2 fruit fly cellular contexts compared by ENCODE assay signal in the genomic region with DNA sequence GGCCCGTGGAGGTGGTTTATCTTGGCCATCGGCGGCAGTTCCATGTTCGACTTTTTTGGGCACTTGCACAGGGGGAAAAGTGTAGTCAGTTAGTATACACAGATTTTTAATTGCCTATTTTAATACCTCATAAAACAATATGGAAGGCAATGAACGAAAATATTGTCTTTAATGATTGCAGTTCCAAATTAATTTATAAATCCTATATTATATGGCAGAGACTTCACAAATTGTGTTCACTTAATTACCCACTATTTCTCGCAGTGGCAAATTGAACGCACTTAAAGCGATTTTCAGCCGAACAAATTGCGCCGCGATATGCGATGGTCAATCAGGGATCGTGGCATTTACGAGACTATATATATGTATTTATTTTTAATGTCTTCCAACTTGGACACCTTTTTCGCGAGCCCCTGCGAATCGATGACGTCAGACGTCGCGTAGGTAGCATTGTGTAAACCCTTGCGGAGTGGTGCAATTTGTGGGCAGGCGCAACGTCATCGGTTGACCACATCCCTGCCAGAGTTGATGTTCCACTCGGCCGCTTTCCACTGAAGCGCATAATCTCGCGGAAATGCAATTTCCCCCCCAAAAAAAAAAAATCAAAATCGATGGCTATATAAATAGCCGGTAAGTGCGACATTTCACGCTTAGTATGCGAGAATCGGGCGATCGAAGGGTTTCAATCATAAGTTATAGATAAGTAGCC.
A peak's percentile ranks its signal among the peaks of the same experiment; 100 is the strongest.
TF ChIP-seq lines count a peak whose summit lies in the region.

TSS of gene CG13670 (plus strand) at position 659 of the 709 bp plus-strand sequence.

TF ChIP-seq in whole organism, embryonic, 481 proteins besides CTCF, POLR2A, EP300 and RAD21 (continued from another document):
- TF ChIP-seq Ada2b (GFP tag; IDR thresholded peaks at IDR 0.05; lab: Robert Waterston, UW) (0 out of 2 replicates have a peak, but pooled peaks have one; percentile 22), CG8388 (GFP tag; optimal IDR thresholded peaks at IDR 0.05; lab: Kevin White, UChicago) (no peak), sens (GFP tag; lab: Kevin White, UChicago) (peak; percentile 1), NK7.1 (GFP tag; optimal IDR thresholded peaks at IDR 0.05; lab: Kevin White, UChicago) (no peak), Drgx (GFP tag; IDR thresholded peaks at IDR 0.05; lab: Robert Waterston, UW) (peak; percentile 62), NfI (GFP tag; optimal IDR thresholded peaks at IDR 0.05; lab: Kevin White, UChicago) (no peak)

TF ChIP-seq in whole organism, prepupa, 60 proteins besides CTCF, POLR2A, EP300 and RAD21 (continued from another document):
- no peak for TF ChIP-seq Sox15 (GFP tag; optimal IDR thresholded peaks at IDR 0.05; lab: Kevin White, UChicago)
- peak; percentile 12 for TF ChIP-seq CG34406 (GFP tag; optimal IDR thresholded peaks at IDR 0.05; lab: Kevin White, UChicago)
- TF ChIP-seq svp (GFP tag; lab: Kevin White, UChicago): peak; percentile 64
- peak; percentile 13 for TF ChIP-seq Hr39 (GFP tag; optimal IDR thresholded peaks at IDR 0.05; lab: Kevin White, UChicago)
- no peak for TF ChIP-seq fkh (GFP tag; optimal IDR thresholded peaks at IDR 0.05; lab: Kevin White, UChicago)
- peak; percentile 18 for TF ChIP-seq pdm3 (GFP tag; optimal IDR thresholded peaks at IDR 0.05; lab: Kevin White, UChicago)
- peak; percentile 64 for TF ChIP-seq eg (GFP tag; IDR thresholded peaks at IDR 0.05; lab: Robert Waterston, UW)
- no peak for TF ChIP-seq Smox (GFP tag; optimal IDR thresholded peaks at IDR 0.05; lab: Kevin White, UChicago)
- no peak for TF ChIP-seq Met (GFP tag; optimal IDR thresholded peaks at IDR 0.05; lab: Kevin White, UChicago)
- TF ChIP-seq CG9139 (GFP tag; optimal IDR thresholded peaks at IDR 0.05; lab: Kevin White, UChicago): no peak
- TF ChIP-seq Sox14 (GFP tag; optimal IDR thresholded peaks at IDR 0.05; lab: Kevin White, UChicago): no peak
- TF ChIP-seq cyc (GFP tag; optimal IDR thresholded peaks at IDR 0.05; lab: Kevin White, UChicago): peak; percentile 18
- TF ChIP-seq CG16779 (tag; optimal IDR thresholded peaks at IDR 0.05; lab: Kevin White, UChicago): no peak
- no peak for TF ChIP-seq fd59A (GFP tag; optimal IDR thresholded peaks at IDR 0.05; lab: Kevin White, UChicago)
- TF ChIP-seq salr (GFP tag; optimal IDR thresholded peaks at IDR 0.05; lab: Kevin White, UChicago): no peak
- TF ChIP-seq Hr4 (GFP tag; optimal IDR thresholded peaks at IDR 0.05; lab: Kevin White, UChicago): peak; percentile 43
- peak; percentile 56; the same call in 1 of the 3 replicates for TF ChIP-seq CG8119 (GFP tag; IDR thresholded peaks at IDR 0.05; lab: Robert Waterston, UW)
- no peak for TF ChIP-seq dsx (GFP tag; optimal IDR thresholded peaks at IDR 0.05; lab: Kevin White, UChicago; ENCODE audit: poor library complexity, severe bottlenecking)
- TF ChIP-seq Eip93F (GFP tag; optimal IDR thresholded peaks at IDR 0.05; lab: Kevin White, UChicago): no peak
- TF ChIP-seq CG6163 (GFP tag; IDR thresholded peaks at IDR 0.05; lab: Robert Waterston, UW): peak; percentile 62; the same call in 2 of the 3 replicates
- peak; percentile 32 for TF ChIP-seq OdsH (GFP tag; optimal IDR thresholded peaks at IDR 0.05; lab: Kevin White, UChicago)
- TF ChIP-seq CG8319 (GFP tag; optimal IDR thresholded peaks at IDR 0.05; lab: Kevin White, UChicago): no peak
- peak; percentile 68 for TF ChIP-seq Eip78C (GFP tag; lab: Kevin White, UChicago)
- no peak for TF ChIP-seq CG31627 (GFP tag; optimal IDR thresholded peaks at IDR 0.05; lab: Kevin White, UChicago)
- TF ChIP-seq achi (GFP tag; optimal IDR thresholded peaks at IDR 0.05; lab: Kevin White, UChicago): peak; percentile 29
- TF ChIP-seq CG6276 (GFP tag; optimal IDR thresholded peaks at IDR 0.05; lab: Kevin White, UChicago): peak; percentile 46
- no peak for TF ChIP-seq CG11294 (GFP tag; IDR thresholded peaks at IDR 0.05; lab: Robert Waterston, UW)
- TF ChIP-seq spab (GFP tag; optimal IDR thresholded peaks at IDR 0.05; lab: Kevin White, UChicago): no peak
- TF ChIP-seq CG6792 (GFP tag; optimal IDR thresholded peaks at IDR 0.05; lab: Kevin White, UChicago): peak; percentile 14
- no peak for TF ChIP-seq dac (GFP tag; optimal IDR thresholded peaks at IDR 0.05; lab: Kevin White, UChicago)
- no peak for TF ChIP-seq Ets21C (GFP tag; optimal IDR thresholded peaks at IDR 0.05; lab: Kevin White, UChicago)
- TF ChIP-seq Hr38 (GFP tag; optimal IDR thresholded peaks at IDR 0.05; lab: Kevin White, UChicago): no peak
- no peak for TF ChIP-seq Lpt (GFP tag; optimal IDR thresholded peaks at IDR 0.05; lab: Kevin White, UChicago)
- no peak for TF ChIP-seq CG6854 (GFP tag; optimal IDR thresholded peaks at IDR 0.05; lab: Kevin White, UChicago)
- TF ChIP-seq CG4318 (GFP tag; optimal IDR thresholded peaks at IDR 0.05; lab: Kevin White, UChicago): no peak
- TF ChIP-seq CG11902 (GFP tag; optimal IDR thresholded peaks at IDR 0.05; lab: Kevin White, UChicago): peak; percentile 38
- no peak for TF ChIP-seq Blimp-1 (GFP tag; optimal IDR thresholded peaks at IDR 0.05; lab: Kevin White, UChicago)
- TF ChIP-seq CG3919 (GFP tag; optimal IDR thresholded peaks at IDR 0.05; lab: Kevin White, UChicago): peak; percentile 40
